Worm (Caenorhabditis elegans) whole organism, L2 larva: ENCODE results near the gene slc-36.3.

Source experiments
- alr-1 ChIP-seq: fragments of 150-350 bp; optimal IDR thresholded peaks from 2 replicates; lab custom pipeline; 2014; ENCODE audit warnings: missing biosample characterization, missing genetic modification characterization
- ama-1 ChIP-seq: fragments of 150-350 bp; optimal IDR thresholded peaks from 2 replicates; lab custom pipeline; 2018; ENCODE audit warnings: inconsistent platforms
- dmd-4 ChIP-seq: sonication (generic microtip); optimal IDR thresholded peaks from 2 replicates; lab custom pipeline; 2017; ENCODE audit warnings: missing biosample characterization, missing genetic modification characterization
- egl-27 ChIP-seq: sonication (generic microtip); optimal IDR thresholded peaks from 3 replicates; lab custom pipeline; 2017; ENCODE audit warnings: missing biosample characterization, missing genetic modification reagents, missing genetic modification characterization
- elt-1 ChIP-seq: fragments of 150-350 bp; optimal IDR thresholded peaks from 2 replicates; lab custom pipeline; 2014; ENCODE audit warnings: missing biosample characterization, missing genetic modification characterization
- elt-3 ChIP-seq: sonication (generic microtip); optimal IDR thresholded peaks from 2 replicates; lab custom pipeline; 2017; ENCODE audit warnings: missing biosample characterization, missing genetic modification characterization
- mbf-1 ChIP-seq: sonication (generic microtip); optimal IDR thresholded peaks from 2 replicates; lab custom pipeline; 2017; ENCODE audit warnings: missing biosample characterization, missing genetic modification characterization
- unc-39 ChIP-seq: fragments of 150-350 bp; optimal IDR thresholded peaks from 2 replicates; lab custom pipeline; 2014; ENCODE audit warnings: missing biosample characterization, missing genetic modification characterization
- unc-62 ChIP-seq: fragments of 150-350 bp; optimal IDR thresholded peaks from 2 replicates; lab custom pipeline; 2014; ENCODE audit warnings: missing biosample characterization, missing genetic modification reagents, missing genetic modification characterization
- ztf-11 ChIP-seq: sonication (generic microtip); optimal IDR thresholded peaks from 2 replicates; lab custom pipeline; 2017; ENCODE audit warnings: missing biosample characterization, missing genetic modification characterization

ce11 chrV:20566454-20566853 is 22.5 kb upstream of the slc-36.3 start, which contains the start of gene F26F2.3:
- TF ChIP-seq dmd-4 (no peak), unc-62 (GFP tag; lab: Kevin White, UChicago) (no peak), ama-1 (lab: Kevin White, UChicago) (no peak), alr-1 (tag; lab: Kevin White, UChicago) (no peak), elt-1 (no peak), unc-39 (tag; lab: Kevin White, UChicago) (no peak), mbf-1 (tag; lab: Kevin White, UChicago) (no peak), ztf-11 (no peak), elt-3 (tag; lab: Kevin White, UChicago) (no peak), egl-27 (tag; lab: Kevin White, UChicago) (no peak)
